Worm (Caenorhabditis elegans) whole organism, L1 larva: ENCODE measurements around the gene R02E4.3.

ENCODE experiments used
- alr-1 ChIP-seq: fragments of 200-800 bp; sonication (Bioruptor generic); optimal IDR thresholded peaks from 2 replicates; lab custom pipeline; 2018; ENCODE audit warnings: borderline replicate concordance, mild to moderate bottlenecking, missing genetic modification characterization, missing compliant biosample characterization
- blmp-1 ChIP-seq: fragments of 150-350 bp; optimal IDR thresholded peaks from 2 replicates; lab custom pipeline; 2014; ENCODE audit warnings: missing biosample characterization, missing genetic modification characterization
- ceh-8 ChIP-seq: fragments of 200-800 bp; sonication (Bioruptor generic); optimal IDR thresholded peaks from 2 replicates; lab custom pipeline; 2018; ENCODE audit warnings: mild to moderate bottlenecking, missing genetic modification characterization, moderate library complexity, missing compliant biosample characterization
- ceh-90 ChIP-seq: sonication (generic microtip); optimal IDR thresholded peaks from 2 replicates; lab custom pipeline; 2016; ENCODE audit warnings: missing genetic modification characterization, missing compliant biosample characterization
- dpl-1 ChIP-seq, 3 experiments: fragments of 150-350 bp in 2 of 3; sonication (generic microtip) in 1 of 3; optimal IDR thresholded peaks; 2 replicates each; lab custom pipeline; 2014 to 2017; ENCODE audit warnings: missing biosample characterization in 3 of 3, missing genetic modification characterization in 3 of 3, missing genetic modification reagents in 3 of 3
- dsc-1 ChIP-seq: sonication (generic microtip); optimal IDR thresholded peaks from 2 replicates; lab custom pipeline; 2016; ENCODE audit warnings: mild to moderate bottlenecking, missing genetic modification characterization, missing compliant biosample characterization
- efl-1 ChIP-seq, 4 experiments: fragments of 150-350 bp; optimal IDR thresholded peaks in 3 of 4; peaks in 1 of 4; 1 replicate in 1 of 4; 2 replicates in 3 of 4; lab custom pipeline; 2014; ENCODE audit warnings: missing biosample characterization in 2 of 4, missing genetic modification characterization in 2 of 4, missing genetic modification reagents in 2 of 4
- egl-27 ChIP-seq, 2 experiments: fragments of 150-350 bp in 1 of 2; sonication (generic microtip); optimal IDR thresholded peaks; 3 replicates each; lab custom pipeline; 2017 to 2018; ENCODE audit warnings: missing biosample characterization in 2 of 2, missing genetic modification characterization in 2 of 2, missing genetic modification reagents in 2 of 2
- elt-2 ChIP-seq: sonication (generic microtip); optimal IDR thresholded peaks from 2 replicates; lab custom pipeline; 2016; ENCODE audit warnings: missing genetic modification characterization, mild to moderate bottlenecking, inconsistent platforms, missing compliant biosample characterization, missing genetic modification reagents
- elt-3 ChIP-seq, 6 experiments: fragments of 150-350 bp in 1 of 6; sonication (generic microtip); optimal IDR thresholded peaks; 2 replicates each; lab custom pipeline; 2017 to 2018; ENCODE audit warnings: missing biosample characterization in 6 of 6, missing genetic modification characterization in 6 of 6, inconsistent platforms in 1 of 6
- fkh-10 ChIP-seq: sonication (generic microtip); optimal IDR thresholded peaks from 2 replicates; lab custom pipeline; 2017; ENCODE audit warnings: missing biosample characterization, missing genetic modification reagents, missing genetic modification characterization
- fkh-4 ChIP-seq: sonication (generic microtip); optimal IDR thresholded peaks from 2 replicates; lab custom pipeline; 2016; ENCODE audit warnings: missing compliant biosample characterization, missing genetic modification characterization, borderline replicate concordance
- hlh-17 ChIP-seq: fragments of 200-800 bp; sonication (Bioruptor generic); optimal IDR thresholded peaks from 2 replicates; lab custom pipeline; 2018; ENCODE audit warnings: missing genetic modification characterization, mild to moderate bottlenecking, missing compliant biosample characterization, moderate library complexity, borderline replicate concordance
- isw-1 ChIP-seq: fragments of 200-800 bp; sonication (Bioruptor generic); IDR thresholded peaks from 2 replicates; pipeline ENCODE4 v1.3.6; 2022; ENCODE audit warnings: missing genetic modification characterization, missing compliant biosample characterization
- lin-13 ChIP-seq: fragments of 150-350 bp; optimal IDR thresholded peaks from 2 replicates; lab custom pipeline; 2014; ENCODE audit warnings: missing biosample characterization, missing genetic modification reagents, missing genetic modification characterization
- lin-14 ChIP-seq: fragments of 200-800 bp; sonication (Bioruptor generic); optimal IDR thresholded peaks from 2 replicates; lab custom pipeline; 2018; ENCODE audit warnings: mild to moderate bottlenecking, missing genetic modification characterization, moderate library complexity, missing compliant biosample characterization
- mab-9 ChIP-seq: fragments of 200-800 bp; sonication (Bioruptor generic); IDR thresholded peaks from 2 replicates; pipeline ENCODE4 v1.3.6; 2022; ENCODE audit warnings: missing genetic modification reagents, missing genetic modification characterization, missing compliant biosample characterization
- mdl-1 ChIP-seq, 2 experiments: fragments of 150-350 bp; optimal IDR thresholded peaks; 2 replicates each; lab custom pipeline; 2014 to 2017; ENCODE audit warnings: missing biosample characterization in 2 of 2, missing genetic modification characterization in 2 of 2, inconsistent platforms in 1 of 2
- mef-2 ChIP-seq: fragments of 150-350 bp; optimal IDR thresholded peaks from 2 replicates; lab custom pipeline; 2014; ENCODE audit warnings: missing biosample characterization, missing genetic modification characterization
- mep-1 ChIP-seq: fragments of 150-350 bp; optimal IDR thresholded peaks from 2 replicates; lab custom pipeline; 2014; ENCODE audit warnings: missing biosample characterization, missing genetic modification characterization
- nhr-19 ChIP-seq: fragments of 200-800 bp; sonication (Bioruptor generic); conservative IDR thresholded peaks from 2 replicates; pipeline ENCODE4 v1.3.6; 2022; ENCODE audit warnings: missing genetic modification characterization, missing compliant biosample characterization
- nhr-20 ChIP-seq: sonication (generic microtip); optimal IDR thresholded peaks from 2 replicates; lab custom pipeline; 2016; ENCODE audit warnings: mild to moderate bottlenecking, missing genetic modification characterization, missing compliant biosample characterization
- nhr-28 ChIP-seq: fragments of 150-350 bp; optimal IDR thresholded peaks from 2 replicates; lab custom pipeline; 2014; ENCODE audit warnings: missing biosample characterization, missing genetic modification characterization
- nhr-47 ChIP-seq: sonication (generic microtip); optimal IDR thresholded peaks from 2 replicates; lab custom pipeline; 2016; ENCODE audit warnings: mild to moderate bottlenecking, missing genetic modification characterization, moderate library complexity, missing compliant biosample characterization
- nhr-71 ChIP-seq: sonication (generic microtip); optimal IDR thresholded peaks from 2 replicates; lab custom pipeline; 2016; ENCODE audit warnings: mild to moderate bottlenecking, missing genetic modification characterization, moderate library complexity, missing compliant biosample characterization
- nhr-77 ChIP-seq: fragments of 150-350 bp; optimal IDR thresholded peaks from 2 replicates; lab custom pipeline; 2014; ENCODE audit warnings: missing biosample characterization, missing genetic modification characterization
- nhr-84 ChIP-seq: sonication (generic microtip); optimal IDR thresholded peaks from 2 replicates; lab custom pipeline; 2017; ENCODE audit warnings: missing biosample characterization, missing genetic modification characterization
- nhr-85 ChIP-seq: sonication (generic microtip); peaks from one replicate; lab custom pipeline; 2016; ENCODE audit warnings: missing genetic modification characterization, inconsistent platforms, missing compliant biosample characterization
- nhr-90 ChIP-seq: sonication (generic microtip); optimal IDR thresholded peaks from 2 replicates; lab custom pipeline; 2016; ENCODE audit warnings: mild to moderate bottlenecking, missing genetic modification characterization, missing compliant biosample characterization; ENCODE audit not compliant: poor library complexity
- pag-3 ChIP-seq: sonication (generic microtip); optimal IDR thresholded peaks from 2 replicates; lab custom pipeline; 2017; ENCODE audit warnings: missing genetic modification characterization, mild to moderate bottlenecking, missing compliant biosample characterization, antibody characterized with exemption, borderline replicate concordance; ENCODE audit not compliant: insufficient read depth
- pax-3 ChIP-seq: fragments of 200-800 bp; sonication (Bioruptor generic); optimal IDR thresholded peaks from 2 replicates; lab custom pipeline; 2018; ENCODE audit warnings: mild to moderate bottlenecking, missing genetic modification characterization, moderate library complexity, missing compliant biosample characterization
- rnt-1 ChIP-seq: sonication (generic microtip); optimal IDR thresholded peaks from 2 replicates; lab custom pipeline; 2016; ENCODE audit warnings: mild to moderate bottlenecking, missing genetic modification characterization, moderate library complexity, missing compliant biosample characterization
- skn-1 ChIP-seq: fragments of 150-350 bp; optimal IDR thresholded peaks from 2 replicates; lab custom pipeline; 2014; ENCODE audit warnings: missing biosample characterization, missing genetic modification characterization
- snu-23 ChIP-seq: sonication (generic microtip); optimal IDR thresholded peaks from 2 replicates; lab custom pipeline; 2016; ENCODE audit warnings: missing genetic modification characterization, missing compliant biosample characterization
- tbx-2 ChIP-seq: sonication (generic microtip); optimal IDR thresholded peaks from 2 replicates; lab custom pipeline; 2016; ENCODE audit warnings: missing genetic modification characterization, missing compliant biosample characterization
- unc-62 ChIP-seq: fragments of 150-350 bp; optimal IDR thresholded peaks from 2 replicates; lab custom pipeline; 2014; ENCODE audit warnings: missing biosample characterization, missing genetic modification reagents, missing genetic modification characterization
- unc-86 ChIP-seq: sonication (generic microtip); optimal IDR thresholded peaks from 2 replicates; lab custom pipeline; 2016; ENCODE audit warnings: missing genetic modification characterization, missing compliant biosample characterization
- unc-98 ChIP-seq: fragments of 200-800 bp; sonication (Bioruptor generic); IDR thresholded peaks from 2 replicates; pipeline ENCODE4 v1.3.6; 2022; ENCODE audit warnings: missing genetic modification characterization, missing compliant biosample characterization
- vab-15 ChIP-seq: sonication (generic microtip); optimal IDR thresholded peaks from 2 replicates; lab custom pipeline; 2017; ENCODE audit warnings: missing genotype, mild to moderate bottlenecking, missing genetic modification characterization, missing compliant biosample characterization
- xbp-1 ChIP-seq: sonication (generic microtip); optimal IDR thresholded peaks from 2 replicates; lab custom pipeline; 2016; ENCODE audit warnings: missing genetic modification characterization, missing compliant biosample characterization
- zip-4 ChIP-seq: fragments of 200-800 bp; sonication (Bioruptor generic); optimal IDR thresholded peaks from 2 replicates; lab custom pipeline; 2018; ENCODE audit warnings: mild to moderate bottlenecking, missing genetic modification characterization, moderate library complexity, missing compliant biosample characterization
- ztf-11 ChIP-seq, 2 experiments: sonication (generic microtip); optimal IDR thresholded peaks; 2 replicates each; lab custom pipeline; 2016 to 2017; ENCODE audit warnings: missing genetic modification characterization in 2 of 2, missing biosample characterization in 1 of 2, missing compliant biosample characterization in 1 of 2
- ztf-4 ChIP-seq: fragments of 150-350 bp; optimal IDR thresholded peaks from 2 replicates; lab custom pipeline; 2014; ENCODE audit warnings: missing biosample characterization, missing genetic modification characterization

Gene R02E4.3

ce11 chrX:4138413-4139193, 36.7 kb upstream of the R02E4.3 start:
- TF ChIP-seq lin-13 = peak; percentile 10
- peak; percentile 69 for TF ChIP-seq blmp-1 (tag; lab: Kevin White, UChicago)
- no peak for TF ChIP-seq mef-2 (tag; lab: Kevin White, UChicago)
- peak; percentile 54 for TF ChIP-seq lin-14 (GFP tag; lab: Kevin White, UChicago)
- TF ChIP-seq mep-1 (tag; lab: Kevin White, UChicago) = peak; percentile 19
- TF ChIP-seq alr-1 (tag; lab: Kevin White, UChicago) = no peak
- TF ChIP-seq dsc-1 (tag; lab: Kevin White, UChicago) = peak; percentile 76
- TF ChIP-seq nhr-71 (tag; lab: Kevin White, UChicago) = peak; percentile 52
- peak; percentile 21 for TF ChIP-seq nhr-90 (tag; lab: Kevin White, UChicago)
- no peak for TF ChIP-seq ceh-90 (tag; lab: Kevin White, UChicago)
- peak; percentile 22 for TF ChIP-seq snu-23 (GFP tag; lab: Kevin White, UChicago)
- 0 out of 2 replicates have a peak, but pooled peaks have one; percentile 9 for TF ChIP-seq nhr-19 (GFP tag; lab: Robert Waterston, UW)
- TF ChIP-seq mab-9 (GFP tag; lab: Robert Waterston, UW) = no peak
- peak in 1 of 2 experiments; percentile 4 for TF ChIP-seq mdl-1 (tag; optimal IDR thresholded peaks at IDR 0.05; lab: Kevin White, UChicago)
- peak; percentile 33 for TF ChIP-seq tbx-2
- peak; percentile 1 for TF ChIP-seq rnt-1
- peak; percentile 85 for TF ChIP-seq nhr-85 (tag; lab: Kevin White, UChicago)
- peak; percentile 44 for TF ChIP-seq nhr-20 (tag; lab: Kevin White, UChicago)

ce11 chrX:4137452-4138164, 35.7 kb upstream of the R02E4.3 start:
- TF ChIP-seq nhr-20 (tag; lab: Kevin White, UChicago) (peak; percentile 47), ceh-8 (GFP tag; lab: Kevin White, UChicago) (no peak), efl-1 (optimal IDR thresholded peaks at IDR 0.05; lab: Kevin White, UChicago) (no peak), efl-1 (GFP tag; optimal IDR thresholded peaks at IDR 0.05 in 1 of 2; lab: Kevin White, UChicago) (peak in 1 of 2 experiments; percentile 82), elt-3 (tag; optimal IDR thresholded peaks at IDR 0.05; lab: Kevin White, UChicago) (no peak), ceh-90 (tag; lab: Kevin White, UChicago) (no peak), tbx-2 (no peak), fkh-4 (tag; lab: Kevin White, UChicago) (no peak), vab-15 (tag; lab: Kevin White, UChicago) (no peak), mef-2 (tag; lab: Kevin White, UChicago) (no peak), fkh-10 (no peak), skn-1 (tag; lab: Kevin White, UChicago) (peak; percentile 47), pag-3 (tag; lab: Kevin White, UChicago) (no peak), nhr-85 (tag; lab: Kevin White, UChicago) (peak; percentile 67), hlh-17 (GFP tag; lab: Kevin White, UChicago) (no peak), egl-27 (tag; optimal IDR thresholded peaks at IDR 0.05; lab: Kevin White, UChicago) (peak in 1 of 2 experiments; percentile 28), lin-14 (GFP tag; lab: Kevin White, UChicago) (peak; percentile 82), unc-86 (tag; lab: Kevin White, UChicago) (no peak), ztf-4 (tag; lab: Kevin White, UChicago) (peak; percentile 60), isw-1 (no peak), nhr-77 (peak; percentile 14), mab-9 (GFP tag; lab: Robert Waterston, UW) (no peak), nhr-47 (peak; percentile 29), nhr-19 (GFP tag; lab: Robert Waterston, UW) (peak; percentile 29; the same call in 1 of the 2 replicates), rnt-1 (peak; percentile 19), unc-98 (GFP tag; lab: Robert Waterston, UW) (no peak), elt-2 (tag; lab: Kevin White, UChicago) (no peak), xbp-1 (peak; percentile 9), nhr-84 (tag; lab: Kevin White, UChicago) (no peak), ztf-11 (tag; optimal IDR thresholded peaks at IDR 0.05; lab: Kevin White, UChicago) (no peak), dpl-1 (GFP tag; optimal IDR thresholded peaks at IDR 0.05; lab: Kevin White, UChicago) (no peak), pax-3 (tag; lab: Kevin White, UChicago) (no peak), snu-23 (GFP tag; lab: Kevin White, UChicago) (peak; percentile 36), unc-62 (GFP tag; lab: Kevin White, UChicago) (no peak), nhr-90 (tag; lab: Kevin White, UChicago) (no peak), nhr-28 (tag; lab: Kevin White, UChicago) (no peak), zip-4 (GFP tag; lab: Kevin White, UChicago) (peak; percentile 8), mep-1 (tag; lab: Kevin White, UChicago) (no peak)
